Worm (Caenorhabditis elegans): ENCODE results near the gene gyg-1.

Gene gyg-1

DNA sequence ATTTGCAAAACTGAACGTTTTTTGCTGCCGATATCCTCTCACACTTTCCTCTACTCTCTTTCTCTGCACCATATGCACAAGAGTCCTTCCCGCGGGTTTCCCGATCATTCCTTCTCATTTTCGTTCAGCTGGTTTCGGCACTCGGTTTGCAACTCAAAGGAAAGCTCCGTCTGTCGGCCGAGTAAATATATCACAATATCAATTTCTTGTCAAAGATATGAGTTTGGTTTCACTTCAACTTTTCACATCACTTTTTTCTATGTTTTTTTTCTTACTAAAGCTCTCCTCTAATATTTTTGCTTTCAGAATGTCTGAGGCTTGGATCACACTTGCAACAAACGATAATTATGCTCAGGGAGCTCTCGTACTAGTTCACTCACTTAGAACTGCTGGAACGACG, at the start of gene gyg-1:
Gene gyg-1, plus strand, starts transcription at position 301 of the 400 bp plus-strand sequence.
- TF ChIP-seq ceh-100 (GFP tag; IDR thresholded peaks at IDR 0.05) (no peak), Y53F4B.3 (GFP tag; IDR thresholded peaks at IDR 0.05) (no peak), efl-1 (GFP tag; optimal IDR thresholded peaks at IDR 0.05) (no peak), hlh-26 (GFP tag; conservative IDR thresholded peaks at IDR 0.05) (no peak), tbx-9 (tag; optimal IDR thresholded peaks at IDR 0.05; ENCODE audit: borderline replicate concordance) (no peak), nfya-1 (tag; optimal IDR thresholded peaks at IDR 0.05; ENCODE audit: borderline replicate concordance, insufficient read depth) (no peak), F22D6.2 (tag; optimal IDR thresholded peaks at IDR 0.05) (no peak)

ce11 chrX:3488074-3488688, 49.3 kb upstream of the gyg-1 start:
- TF ChIP-seq nhr-27 (tag; optimal IDR thresholded peaks at IDR 0.05) = no peak
- TF ChIP-seq die-1 (tag; optimal IDR thresholded peaks at IDR 0.05) = no peak
- no peak for TF ChIP-seq Y53G8AR.9 (GFP tag; conservative IDR thresholded peaks at IDR 0.05)
- no peak for TF ChIP-seq nfya-2 (GFP tag; IDR thresholded peaks at IDR 0.05)
- no peak for TF ChIP-seq F10E7.11 (tag; optimal IDR thresholded peaks at IDR 0.05)
- no peak for TF ChIP-seq hlh-12 (tag; optimal IDR thresholded peaks at IDR 0.05)
- TF ChIP-seq ama-1 (optimal IDR thresholded peaks at IDR 0.05) = no peak
- TF ChIP-seq ama-1 (GFP tag; optimal IDR thresholded peaks at IDR 0.05) = no peak
- TF ChIP-seq lir-1 (GFP tag; conservative IDR thresholded peaks at IDR 0.05) = no peak
- TF ChIP-seq dpl-1 (GFP tag; optimal IDR thresholded peaks at IDR 0.05) = no peak
- TF ChIP-seq ccch-3 (GFP tag; optimal IDR thresholded peaks at IDR 0.05) = no peak
- no peak for TF ChIP-seq ZK185.1 (tag; optimal IDR thresholded peaks at IDR 0.05; ENCODE audit: poor library complexity, severe bottlenecking)
- no peak for TF ChIP-seq nfya-1 (tag; optimal IDR thresholded peaks at IDR 0.05; ENCODE audit: borderline replicate concordance, insufficient read depth)
- no peak for TF ChIP-seq T26A5.8 (tag; optimal IDR thresholded peaks at IDR 0.05)
- TF ChIP-seq nhr-120 (GFP tag; IDR thresholded peaks at IDR 0.05) = no peak
- TF ChIP-seq rec-8 (tag; optimal IDR thresholded peaks at IDR 0.05) = no peak

DNA sequence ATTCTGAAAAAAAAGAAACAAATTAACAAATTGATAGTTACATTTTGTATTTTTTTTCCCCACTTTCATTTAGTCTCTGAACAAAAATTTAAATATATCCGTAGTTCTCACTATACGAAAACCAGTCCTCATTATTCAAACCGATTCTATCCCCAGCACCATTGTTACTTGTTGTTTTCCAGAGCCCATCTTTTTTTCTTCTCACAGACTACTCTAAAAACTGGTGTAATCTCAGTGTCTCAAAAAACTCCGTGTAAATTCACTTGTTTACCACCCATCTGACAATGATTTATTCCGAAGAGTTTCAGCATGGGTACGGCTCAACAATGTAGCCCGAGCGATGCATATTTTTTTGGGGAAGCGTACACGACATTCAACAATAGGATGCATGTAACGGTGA, 48.4 kb upstream of the gyg-1 start, which contains the start of gene C12D12.3:
Gene C12D12.3, plus strand, starts transcription at position 301 of the 400 bp plus-strand sequence.
- TF ChIP-seq madf-10 (tag; optimal IDR thresholded peaks at IDR 0.05) (no peak), sea-2 (GFP tag; IDR thresholded peaks at IDR 0.05) (no peak), lin-40 (tag; optimal IDR thresholded peaks at IDR 0.05) (no peak), C06A6.2 (GFP tag; conservative IDR thresholded peaks at IDR 0.05) (no peak)

DNA sequence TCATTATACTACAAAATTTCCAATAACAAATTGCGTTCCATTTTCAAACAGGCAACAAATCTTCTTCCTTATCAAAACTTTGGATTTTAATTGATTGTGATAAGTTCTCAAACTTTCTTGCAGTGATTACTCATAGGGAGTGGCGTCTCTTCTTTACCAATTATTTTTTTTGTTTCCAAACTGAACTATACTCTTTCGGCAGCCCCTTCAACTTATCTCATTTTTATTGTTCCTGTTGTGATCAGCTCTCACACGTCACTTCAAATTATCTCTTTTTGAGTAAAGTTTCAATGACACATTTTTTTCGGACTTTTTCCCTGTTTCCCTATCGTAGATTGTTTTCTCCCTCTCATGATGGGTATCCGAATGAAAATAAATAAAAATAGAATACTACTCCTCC, 45.0 kb upstream of the gyg-1 start:
- TF ChIP-seq C06A6.2 (GFP tag; conservative IDR thresholded peaks at IDR 0.05) (no peak), ceh-58 (GFP tag; IDR thresholded peaks at IDR 0.05) (no peak), hsf-1 (GFP tag; IDR thresholded peaks at IDR 0.05) (no peak), lsl-1 (GFP tag; optimal IDR thresholded peaks at IDR 0.05) (no peak), tbx-9 (tag; optimal IDR thresholded peaks at IDR 0.05; ENCODE audit: borderline replicate concordance) (no peak), mxl-1 (tag; optimal IDR thresholded peaks at IDR 0.05) (no peak), athp-1 (tag; optimal IDR thresholded peaks at IDR 0.05) (no peak), sdz-38 (tag; optimal IDR thresholded peaks at IDR 0.05) (no peak), aptf-2 (GFP tag; conservative IDR thresholded peaks at IDR 0.05) (no peak), nhr-179 (tag; optimal IDR thresholded peaks at IDR 0.05) (no peak), xnd-1 (tag; optimal IDR thresholded peaks at IDR 0.05) (no peak), C17E4.6 (GFP tag; IDR thresholded peaks at IDR 0.05) (no peak), ama-1 (optimal IDR thresholded peaks at IDR 0.05) (no peak), ama-1 (GFP tag; optimal IDR thresholded peaks at IDR 0.05) (no peak), lsy-27 (tag; optimal IDR thresholded peaks at IDR 0.05; ENCODE audit: borderline replicate concordance, insufficient read depth) (no peak), rpc-1 (optimal IDR thresholded peaks at IDR 0.05) (no peak), rpc-1 (tag; optimal IDR thresholded peaks at IDR 0.05) (no peak), attf-3 (GFP tag; conservative IDR thresholded peaks at IDR 0.05) (no peak), ceh-27 (GFP tag; optimal IDR thresholded peaks at IDR 0.05) (no peak)
